Worm (Caenorhabditis elegans): Measurements from ENCODE around the gene T28C12.2.

T28C12.2 gene

ce11 chrV:6349597-6349996, 20.6 kb downstream of the T28C12.2 start:
- TF ChIP-seq rec-8 (tag; optimal IDR thresholded peaks at IDR 0.05): no peak
- TF ChIP-seq T26A5.8 (tag; optimal IDR thresholded peaks at IDR 0.05): no peak
- no peak for TF ChIP-seq F23B12.7 (tag; optimal IDR thresholded peaks at IDR 0.05; ENCODE audit: insufficient read depth)
- no peak for TF ChIP-seq ets-4 (GFP tag; optimal IDR thresholded peaks at IDR 0.05)
- no peak for TF ChIP-seq nhr-90 (tag; optimal IDR thresholded peaks at IDR 0.05)
- no peak for TF ChIP-seq F55B11.4 (tag; optimal IDR thresholded peaks at IDR 0.05; ENCODE audit: borderline replicate concordance, insufficient read depth)
- no peak for TF ChIP-seq hlh-26 (GFP tag; conservative IDR thresholded peaks at IDR 0.05)
- no peak for TF ChIP-seq lin-40 (tag; optimal IDR thresholded peaks at IDR 0.05)
- no peak for TF ChIP-seq nfya-2 (GFP tag; IDR thresholded peaks at IDR 0.05)
- no peak for TF ChIP-seq K11D2.4 (GFP tag; IDR thresholded peaks at IDR 0.05)
- TF ChIP-seq repo-1 (tag; optimal IDR thresholded peaks at IDR 0.05): no peak
- TF ChIP-seq nhr-27 (tag; optimal IDR thresholded peaks at IDR 0.05): no peak
- TF ChIP-seq bed-2 (GFP tag; IDR thresholded peaks at IDR 0.05): no peak
- no peak for TF ChIP-seq efl-1 (GFP tag; optimal IDR thresholded peaks at IDR 0.05)
- TF ChIP-seq unc-130 (GFP tag; optimal IDR thresholded peaks at IDR 0.05): no peak
- TF ChIP-seq ztf-22 (GFP tag; optimal IDR thresholded peaks at IDR 0.05): no peak

- TF ChIP-seq hlh-12 (tag; optimal IDR thresholded peaks at IDR 0.05) (no peak), zfh-2 (GFP tag; conservative IDR thresholded peaks at IDR 0.05) (peak; percentile 96), egrh-3 (GFP tag; IDR thresholded peaks at IDR 0.05) (0 out of 2 replicates have a peak, but pooled peaks have one; percentile 30), mcd-1 (GFP tag; IDR thresholded peaks at IDR 0.05) (0 out of 2 replicates have a peak, but pooled peaks have one; percentile 21), cebp-1 (GFP tag; IDR thresholded peaks at IDR 0.05) (no peak), cebp-1 (tag; optimal IDR thresholded peaks at IDR 0.05) (peak; percentile 22), lin-26 (GFP tag; IDR thresholded peaks at IDR 0.05) (no peak), somi-1 (GFP tag; optimal IDR thresholded peaks at IDR 0.05) (peak; percentile 16), ama-1 (optimal IDR thresholded peaks at IDR 0.05) (no peak), ama-1 (GFP tag; optimal IDR thresholded peaks at IDR 0.05) (peak in 1 of 2 experiments; percentile 36), K12H6.12 (tag; optimal IDR thresholded peaks at IDR 0.05) (peak; percentile 43), tbx-9 (tag; optimal IDR thresholded peaks at IDR 0.05; ENCODE audit: borderline replicate concordance) (no peak), snpc-4 (GFP tag; optimal IDR thresholded peaks at IDR 0.05) (no peak), snpc-4 (tag; optimal IDR thresholded peaks at IDR 0.05) (peak in 2 of 4 experiments; percentile 13 to 17), madf-10 (tag; optimal IDR thresholded peaks at IDR 0.05) (peak; percentile 97)
Observed at ce11 chrV:6350109-6350508, 21.1 kb downstream of the T28C12.2 start.

ce11 chrV:6351122-6351521, 22.1 kb downstream of the T28C12.2 start:
- TF ChIP-seq ceh-27 (GFP tag; optimal IDR thresholded peaks at IDR 0.05) (no peak), zim-3 (tag; optimal IDR thresholded peaks at IDR 0.05) (no peak), Y56A3A.18 (GFP tag; IDR thresholded peaks at IDR 0.05) (0 out of 2 replicates have a peak, but pooled peaks have one; percentile 20)

- TF ChIP-seq D2030.7 (GFP tag; IDR thresholded peaks at IDR 0.05) (no peak), ztf-28 (GFP tag; IDR thresholded peaks at IDR 0.05) (0 out of 2 replicates have a peak, but pooled peaks have one; percentile 7)
Observed at ce11 chrV:6352350-6352749, 23.4 kb downstream of the T28C12.2 start.

All from whole organism, young adult.